Fruit fly (Drosophila melanogaster) Kc167 (cell line): Measurements from ENCODE around the gene CG1998.

Source experiments
- Myc ChIP-seq: fragments of >200 bp; optimal IDR thresholded peaks from 2 replicates; lab custom pipeline; 2017; ENCODE audit warnings: missing external identifiers
- Sin3A ChIP-seq: fragments of >200 bp; optimal IDR thresholded peaks from 2 replicates; lab custom pipeline; 2018; ENCODE audit warnings: missing external identifiers
- psq ChIP-seq: fragments of >200 bp; optimal IDR thresholded peaks from 2 replicates; lab custom pipeline; 2017; ENCODE audit warnings: missing external identifiers
- ttk ChIP-seq: sonication (Bioruptor generic); optimal IDR thresholded peaks from 2 replicates; lab custom pipeline; 2017; ENCODE audit warnings: missing external identifiers

- TF ChIP-seq ttk (lab: Kevin White, UChicago) = no peak
- TF ChIP-seq Sin3A (lab: Kevin White, UChicago) = no peak
- TF ChIP-seq psq (lab: Kevin White, UChicago) = no peak
- no peak for TF ChIP-seq Myc
These were observed 18.5 kb downstream of the CG1998 start for dm6 chrX:13394343-13394742.
